Worm (Caenorhabditis elegans) whole organism, L1 larva: Measurements from ENCODE around the gene math-39.

Source experiments
- C04F5.9 ChIP-seq: sonication (generic microtip); optimal IDR thresholded peaks from 2 replicates; lab custom pipeline; 2016; ENCODE audit warnings: missing genetic modification characterization, missing compliant biosample characterization
- C34B4.2 ChIP-seq: sonication (generic microtip); optimal IDR thresholded peaks from 2 replicates; lab custom pipeline; 2017; ENCODE audit warnings: mild to moderate bottlenecking, missing genetic modification characterization, missing compliant biosample characterization
- F16B12.6 ChIP-seq: fragments of 150-350 bp; optimal IDR thresholded peaks from 2 replicates; lab custom pipeline; 2014; ENCODE audit warnings: missing biosample characterization, missing genetic modification characterization
- aha-1 ChIP-seq: fragments of 150-350 bp; optimal IDR thresholded peaks from 2 replicates; lab custom pipeline; 2014; ENCODE audit warnings: missing biosample characterization, missing genetic modification characterization
- alr-1 ChIP-seq: fragments of 200-800 bp; sonication (Bioruptor generic); optimal IDR thresholded peaks from 2 replicates; lab custom pipeline; 2018; ENCODE audit warnings: borderline replicate concordance, mild to moderate bottlenecking, missing genetic modification characterization, missing compliant biosample characterization
- aly-2 ChIP-seq: fragments of 150-350 bp; optimal IDR thresholded peaks from 2 replicates; lab custom pipeline; 2014; ENCODE audit warnings: missing biosample characterization, missing genetic modification characterization
- blmp-1 ChIP-seq: fragments of 150-350 bp; optimal IDR thresholded peaks from 2 replicates; lab custom pipeline; 2014; ENCODE audit warnings: missing biosample characterization, missing genetic modification characterization
- ces-1 ChIP-seq: fragments of 150-350 bp; optimal IDR thresholded peaks from 2 replicates; lab custom pipeline; 2014; ENCODE audit warnings: missing biosample characterization, missing genetic modification reagents, missing genetic modification characterization
- dpl-1 ChIP-seq, 3 experiments: fragments of 150-350 bp in 2 of 3; sonication (generic microtip) in 1 of 3; optimal IDR thresholded peaks; 2 replicates each; lab custom pipeline; 2014 to 2017; ENCODE audit warnings: missing biosample characterization in 3 of 3, missing genetic modification characterization in 3 of 3, missing genetic modification reagents in 3 of 3
- dsc-1 ChIP-seq: sonication (generic microtip); optimal IDR thresholded peaks from 2 replicates; lab custom pipeline; 2016; ENCODE audit warnings: mild to moderate bottlenecking, missing genetic modification characterization, missing compliant biosample characterization
- efl-1 ChIP-seq, 4 experiments: fragments of 150-350 bp; optimal IDR thresholded peaks in 3 of 4; peaks in 1 of 4; 1 replicate in 1 of 4; 2 replicates in 3 of 4; lab custom pipeline; 2014; ENCODE audit warnings: missing biosample characterization in 2 of 4, missing genetic modification characterization in 2 of 4, missing genetic modification reagents in 2 of 4
- egl-13 ChIP-seq: sonication (generic microtip); optimal IDR thresholded peaks from 2 replicates; lab custom pipeline; 2016; ENCODE audit warnings: missing genotype, missing genetic modification reagents, missing genetic modification characterization, missing compliant biosample characterization
- egl-27 ChIP-seq, 2 experiments: fragments of 150-350 bp in 1 of 2; sonication (generic microtip); optimal IDR thresholded peaks; 3 replicates each; lab custom pipeline; 2017 to 2018; ENCODE audit warnings: missing biosample characterization in 2 of 2, missing genetic modification characterization in 2 of 2, missing genetic modification reagents in 2 of 2
- ets-5 ChIP-seq: fragments of 200-800 bp; sonication (Bioruptor generic); IDR thresholded peaks from 2 replicates; pipeline ENCODE4 v1.3.6; 2022; ENCODE audit warnings: missing genetic modification characterization, missing compliant biosample characterization
- fkh-10 ChIP-seq: sonication (generic microtip); optimal IDR thresholded peaks from 2 replicates; lab custom pipeline; 2017; ENCODE audit warnings: missing biosample characterization, missing genetic modification reagents, missing genetic modification characterization
- fkh-4 ChIP-seq: sonication (generic microtip); optimal IDR thresholded peaks from 2 replicates; lab custom pipeline; 2016; ENCODE audit warnings: missing compliant biosample characterization, missing genetic modification characterization, borderline replicate concordance
- fkh-8 ChIP-seq: sonication (generic microtip); optimal IDR thresholded peaks from 2 replicates; lab custom pipeline; 2016; ENCODE audit warnings: mild to moderate bottlenecking, missing genetic modification characterization, missing compliant biosample characterization
- hlh-17 ChIP-seq: fragments of 200-800 bp; sonication (Bioruptor generic); optimal IDR thresholded peaks from 2 replicates; lab custom pipeline; 2018; ENCODE audit warnings: missing genetic modification characterization, mild to moderate bottlenecking, missing compliant biosample characterization, moderate library complexity, borderline replicate concordance
- hlh-4 ChIP-seq: sonication (generic microtip); optimal IDR thresholded peaks from 2 replicates; lab custom pipeline; 2016; ENCODE audit warnings: mild to moderate bottlenecking, missing genetic modification characterization, missing compliant biosample characterization
- irx-1 ChIP-seq: sonication (generic microtip); optimal IDR thresholded peaks from 2 replicates; lab custom pipeline; 2016; ENCODE audit warnings: missing genetic modification characterization, missing compliant biosample characterization
- jun-1 ChIP-seq: fragments of 150-350 bp; optimal IDR thresholded peaks from 2 replicates; lab custom pipeline; 2014; ENCODE audit warnings: missing biosample characterization, missing genetic modification reagents, missing genetic modification characterization
- lin-14 ChIP-seq: fragments of 200-800 bp; sonication (Bioruptor generic); optimal IDR thresholded peaks from 2 replicates; lab custom pipeline; 2018; ENCODE audit warnings: mild to moderate bottlenecking, missing genetic modification characterization, moderate library complexity, missing compliant biosample characterization
- lin-35 ChIP-seq, 2 experiments: fragments of 150-350 bp; optimal IDR thresholded peaks; 2 replicates each; lab custom pipeline; 2014; ENCODE audit warnings: missing biosample characterization in 2 of 2, missing genetic modification characterization in 2 of 2, missing genetic modification reagents in 2 of 2
- mab-9 ChIP-seq: fragments of 200-800 bp; sonication (Bioruptor generic); IDR thresholded peaks from 2 replicates; pipeline ENCODE4 v1.3.6; 2022; ENCODE audit warnings: missing genetic modification reagents, missing genetic modification characterization, missing compliant biosample characterization
- mep-1 ChIP-seq: fragments of 150-350 bp; optimal IDR thresholded peaks from 2 replicates; lab custom pipeline; 2014; ENCODE audit warnings: missing biosample characterization, missing genetic modification characterization
- nhr-11 ChIP-seq: fragments of 150-350 bp; optimal IDR thresholded peaks from 2 replicates; lab custom pipeline; 2014; ENCODE audit warnings: missing biosample characterization, missing genetic modification characterization
- nhr-12 ChIP-seq: sonication (generic microtip); optimal IDR thresholded peaks from 2 replicates; lab custom pipeline; 2017; ENCODE audit warnings: missing biosample characterization, missing genetic modification characterization
- nhr-20 ChIP-seq: sonication (generic microtip); optimal IDR thresholded peaks from 2 replicates; lab custom pipeline; 2016; ENCODE audit warnings: mild to moderate bottlenecking, missing genetic modification characterization, missing compliant biosample characterization
- nhr-71 ChIP-seq: sonication (generic microtip); optimal IDR thresholded peaks from 2 replicates; lab custom pipeline; 2016; ENCODE audit warnings: mild to moderate bottlenecking, missing genetic modification characterization, moderate library complexity, missing compliant biosample characterization
- nhr-77 ChIP-seq: fragments of 150-350 bp; optimal IDR thresholded peaks from 2 replicates; lab custom pipeline; 2014; ENCODE audit warnings: missing biosample characterization, missing genetic modification characterization
- sup-37 ChIP-seq: fragments of 200-800 bp; sonication (Bioruptor generic); optimal IDR thresholded peaks from 2 replicates; lab custom pipeline; 2018; ENCODE audit warnings: mild to moderate bottlenecking, missing genetic modification characterization, missing compliant biosample characterization
- tbx-2 ChIP-seq: sonication (generic microtip); optimal IDR thresholded peaks from 2 replicates; lab custom pipeline; 2016; ENCODE audit warnings: missing genetic modification characterization, missing compliant biosample characterization
- tlp-1 ChIP-seq: fragments of 150-350 bp; optimal IDR thresholded peaks from 2 replicates; lab custom pipeline; 2014; ENCODE audit warnings: missing biosample characterization, missing genetic modification characterization
- unc-130 ChIP-seq: fragments of 150-350 bp; optimal IDR thresholded peaks from 2 replicates; lab custom pipeline; 2017; ENCODE audit warnings: missing biosample characterization, missing genetic modification characterization, inconsistent platforms
- unc-62 ChIP-seq: fragments of 150-350 bp; optimal IDR thresholded peaks from 2 replicates; lab custom pipeline; 2014; ENCODE audit warnings: missing biosample characterization, missing genetic modification reagents, missing genetic modification characterization
- unc-86 ChIP-seq: sonication (generic microtip); optimal IDR thresholded peaks from 2 replicates; lab custom pipeline; 2016; ENCODE audit warnings: missing genetic modification characterization, missing compliant biosample characterization

Gene math-39

ce11 chrII:1788087-1788486 lies 44.1 kb upstream of the math-39 start, which contains the start of the genes C08F1.6 and fbxb-13:
C08F1.6 (minus strand) TSS chrII:1788187.
fbxb-13 (plus strand) TSS chrII:1788277.
- TF ChIP-seq aha-1 (tag; lab: Kevin White, UChicago) (no peak), egl-13 (tag; lab: Kevin White, UChicago) (no peak), nhr-77 (tag; lab: Kevin White, UChicago) (no peak)

DNA sequence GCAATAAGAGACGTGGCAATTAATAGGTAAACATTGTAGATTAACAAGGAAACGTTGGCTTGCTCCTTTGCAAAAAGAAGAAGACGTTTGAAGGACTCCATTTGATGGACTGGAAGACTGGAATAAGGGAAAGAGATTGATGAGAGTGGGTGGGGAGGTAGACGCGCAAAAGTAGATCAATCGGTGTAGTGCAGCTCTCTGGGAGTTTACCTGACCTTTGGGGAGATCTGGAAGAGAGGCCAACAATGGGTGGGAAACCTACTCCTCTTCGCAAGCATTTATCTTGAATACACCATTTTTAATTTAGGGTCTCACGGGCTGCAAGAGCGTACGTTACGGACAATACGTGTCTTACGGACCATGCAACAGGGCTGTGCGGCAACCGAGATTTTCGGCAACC lies 25.8 kb upstream of the math-39 start, which contains the start of gene C08F1.12:
Gene C08F1.12 (minus strand): TSS at position 101 of the 400 bp plus-strand sequence.
- TF ChIP-seq C34B4.2 (tag; lab: Kevin White, UChicago) (no peak), jun-1 (tag; lab: Kevin White, UChicago) (no peak), irx-1 (tag; lab: Kevin White, UChicago) (no peak), sup-37 (no peak), blmp-1 (tag; lab: Kevin White, UChicago) (no peak), hlh-4 (tag; lab: Kevin White, UChicago) (no peak), F16B12.6 (no peak), nhr-11 (tag; lab: Kevin White, UChicago) (no peak), ces-1 (GFP tag; lab: Kevin White, UChicago) (no peak), unc-62 (GFP tag; lab: Kevin White, UChicago) (no peak), fkh-10 (GFP tag; lab: Kevin White, UChicago) (no peak), alr-1 (tag; lab: Kevin White, UChicago) (no peak), dsc-1 (no peak), aly-2 (no peak), nhr-20 (tag; lab: Kevin White, UChicago) (no peak), nhr-71 (no peak), unc-130 (tag; lab: Kevin White, UChicago) (no peak)

ce11 chrII:1808217-1808616 lies 23.9 kb upstream of the math-39 start, which contains the start of gene C08F1.8:
C08F1.8 (minus strand) TSS chrII:1808317.
- TF ChIP-seq dsc-1 (peak; percentile 4), lin-14 (GFP tag; lab: Kevin White, UChicago) (peak; percentile 29), mep-1 (no peak), dpl-1 (GFP tag; optimal IDR thresholded peaks at IDR 0.05; lab: Kevin White, UChicago) (peak in 1 of 3 experiments; percentile 37), ets-5 (no peak), lin-35 (GFP tag; optimal IDR thresholded peaks at IDR 0.05; lab: Kevin White, UChicago) (peak in 1 of 2 experiments; percentile 8), efl-1 (optimal IDR thresholded peaks at IDR 0.05; lab: Kevin White, UChicago) (peak; percentile 4 to 38), efl-1 (GFP tag; optimal IDR thresholded peaks at IDR 0.05 in 1 of 2; lab: Kevin White, UChicago) (peak in 1 of 2 experiments; percentile 29), nhr-77 (tag; lab: Kevin White, UChicago) (no peak), C34B4.2 (tag; lab: Kevin White, UChicago) (no peak), fkh-8 (peak; percentile 24), unc-86 (tag; lab: Kevin White, UChicago) (peak; percentile 52), tbx-2 (tag; lab: Kevin White, UChicago) (no peak), mab-9 (no peak), F16B12.6 (peak; percentile 31)
- TF ChIP-seq, all 84 proteins: peak for 8

DNA sequence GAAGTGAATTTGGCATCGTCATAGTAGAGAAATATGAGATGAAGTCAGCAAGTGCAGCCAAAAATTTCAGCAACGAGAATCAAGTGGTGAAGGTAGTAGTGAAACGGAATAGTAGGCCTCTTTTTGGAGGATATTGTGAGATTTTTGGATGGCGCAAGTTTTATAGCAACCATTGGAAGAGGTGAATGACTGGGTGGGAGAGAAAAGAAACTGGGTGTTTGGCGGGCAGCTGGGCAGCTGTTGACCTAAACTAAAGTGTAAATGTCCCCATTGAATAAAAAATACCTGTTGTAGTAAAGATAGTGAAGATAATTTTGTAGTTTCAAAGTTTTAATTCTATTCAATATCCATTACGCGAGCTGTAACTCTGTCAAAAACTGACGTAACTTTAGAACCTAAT lies 16.1 kb upstream of the math-39 start:
- TF ChIP-seq tlp-1 (tag; lab: Kevin White, UChicago) (no peak), efl-1 (optimal IDR thresholded peaks at IDR 0.05; lab: Kevin White, UChicago) (no peak), efl-1 (GFP tag; optimal IDR thresholded peaks at IDR 0.05 in 1 of 2; lab: Kevin White, UChicago) (peak in 1 of 2 experiments; percentile 86), jun-1 (tag; lab: Kevin White, UChicago) (no peak)

DNA sequence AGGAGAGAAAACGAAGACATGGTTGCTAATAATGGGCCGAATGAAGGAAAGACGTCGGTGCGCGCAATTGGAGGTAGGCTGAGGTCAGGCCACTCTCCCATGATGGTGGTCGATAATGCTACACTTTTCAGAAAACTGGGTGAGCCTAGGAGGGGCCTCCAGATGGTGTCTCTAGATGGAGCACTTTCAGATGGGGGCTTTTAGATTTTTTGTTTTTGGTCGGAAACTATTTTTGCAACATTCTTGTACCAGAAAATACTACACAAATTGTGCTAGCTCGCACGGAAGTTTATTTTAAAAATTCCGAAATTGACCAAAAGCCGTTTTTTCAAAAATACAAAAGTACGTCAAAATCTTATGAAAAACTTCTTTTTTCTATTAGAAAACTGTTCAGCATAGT lies 13.8 kb upstream of the math-39 start, which contains the start of gene fbxb-10:
Gene fbxb-10 (minus strand): TSS at position 101 of the 400 bp plus-strand sequence.
- TF ChIP-seq egl-27 (tag; optimal IDR thresholded peaks at IDR 0.05; lab: Kevin White, UChicago) (no peak), C04F5.9 (tag; lab: Kevin White, UChicago) (no peak), fkh-4 (tag; lab: Kevin White, UChicago) (no peak), hlh-17 (no peak), nhr-12 (tag; lab: Kevin White, UChicago) (no peak), blmp-1 (tag; lab: Kevin White, UChicago) (no peak)
